Worm (Caenorhabditis elegans) whole organism, L3 larva: ENCODE data around the gene irk-2.

Experiments used
- ZK546.5 ChIP-seq: sonication (generic microtip); optimal IDR thresholded peaks from 2 replicates; lab custom pipeline; 2017; ENCODE audit warnings: missing biosample characterization, missing genetic modification characterization
- aly-2 ChIP-seq: fragments of 150-350 bp; optimal IDR thresholded peaks from 2 replicates; lab custom pipeline; 2014; ENCODE audit warnings: missing biosample characterization, missing genetic modification characterization
- ama-1 ChIP-seq: fragments of 150-350 bp; optimal IDR thresholded peaks from 2 replicates; lab custom pipeline; 2018
- ceh-28 ChIP-seq: fragments of 150-350 bp; optimal IDR thresholded peaks from 2 replicates; lab custom pipeline; 2014; ENCODE audit warnings: missing biosample characterization, missing genetic modification reagents, missing genetic modification characterization
- ceh-9 ChIP-seq: sonication (generic microtip); optimal IDR thresholded peaks from 2 replicates; lab custom pipeline; 2018; ENCODE audit warnings: missing biosample characterization, missing genetic modification characterization
- daf-12 ChIP-seq: fragments of 150-350 bp; optimal IDR thresholded peaks from 2 replicates; lab custom pipeline; 2014; ENCODE audit warnings: missing biosample characterization, missing genetic modification reagents, missing genetic modification characterization
- egl-27 ChIP-seq: sonication (generic microtip); optimal IDR thresholded peaks from 4 replicates; lab custom pipeline; 2017; ENCODE audit warnings: missing biosample characterization, missing genetic modification reagents, missing genetic modification characterization
- egl-5 ChIP-seq: fragments of 150-350 bp; optimal IDR thresholded peaks from 2 replicates; lab custom pipeline; 2017; ENCODE audit warnings: missing biosample characterization, missing genetic modification reagents, missing genetic modification characterization, inconsistent platforms
- elt-1 ChIP-seq: fragments of 150-350 bp; optimal IDR thresholded peaks from 2 replicates; lab custom pipeline; 2014; ENCODE audit warnings: missing biosample characterization, missing genetic modification characterization
- elt-2 ChIP-seq: sonication (generic microtip); optimal IDR thresholded peaks from 2 replicates; lab custom pipeline; 2016; ENCODE audit warnings: missing genetic modification reagents, mild to moderate bottlenecking, missing genetic modification characterization, missing compliant biosample characterization
- elt-3 ChIP-seq, 3 experiments: fragments of 150-350 bp in 1 of 3; sonication (generic microtip) in 2 of 3; optimal IDR thresholded peaks; 2 replicates in 2 of 3; 4 replicates in 1 of 3; lab custom pipeline; 2014 to 2017; ENCODE audit warnings: missing biosample characterization in 3 of 3, missing genetic modification characterization in 3 of 3
- eor-1 ChIP-seq, 2 experiments: fragments of 150-350 bp; optimal IDR thresholded peaks; 2 replicates each; lab custom pipeline; 2014 to 2018; ENCODE audit warnings: missing biosample characterization in 2 of 2, missing genetic modification characterization in 2 of 2
- fkh-2 ChIP-seq: fragments of 150-350 bp; optimal IDR thresholded peaks from 2 replicates; lab custom pipeline; 2014; ENCODE audit warnings: missing biosample characterization, missing genetic modification reagents, missing genetic modification characterization
- hmg-11 ChIP-seq: sonication (generic microtip); optimal IDR thresholded peaks from 2 replicates; lab custom pipeline; 2016; ENCODE audit warnings: missing genetic modification characterization, missing compliant biosample characterization
- jun-1 ChIP-seq: fragments of 150-350 bp; optimal IDR thresholded peaks from 2 replicates; lab custom pipeline; 2014; ENCODE audit warnings: missing biosample characterization, missing genetic modification reagents, missing genetic modification characterization
- lin-15B ChIP-seq: fragments of 150-350 bp; optimal IDR thresholded peaks from 2 replicates; lab custom pipeline; 2014; ENCODE audit warnings: missing biosample characterization, missing genetic modification characterization
- lin-39 ChIP-seq: fragments of 150-350 bp; optimal IDR thresholded peaks from 2 replicates; lab custom pipeline; 2018; ENCODE audit warnings: missing biosample characterization, missing genetic modification reagents, missing genetic modification characterization
- lsy-12 ChIP-seq: sonication (generic microtip); optimal IDR thresholded peaks from 2 replicates; lab custom pipeline; 2016; ENCODE audit warnings: mild to moderate bottlenecking, missing genetic modification characterization, missing compliant biosample characterization
- mdl-1 ChIP-seq: fragments of 150-350 bp; optimal IDR thresholded peaks from 2 replicates; lab custom pipeline; 2014; ENCODE audit warnings: missing biosample characterization, missing genetic modification characterization
- nfya-1 ChIP-seq: sonication (generic microtip); optimal IDR thresholded peaks from 2 replicates; lab custom pipeline; 2017; ENCODE audit warnings: missing genetic modification characterization, mild to moderate bottlenecking, missing compliant biosample characterization, antibody characterized with exemption, moderate library complexity; ENCODE audit not compliant: insufficient read depth
- nhr-11 ChIP-seq: fragments of 150-350 bp; optimal IDR thresholded peaks from 2 replicates; lab custom pipeline; 2014; ENCODE audit warnings: missing biosample characterization, missing genetic modification characterization
- nhr-12 ChIP-seq: fragments of 150-350 bp; optimal IDR thresholded peaks from 2 replicates; lab custom pipeline; 2014; ENCODE audit warnings: missing biosample characterization, missing genetic modification characterization
- nhr-23 ChIP-seq: fragments of 150-350 bp; optimal IDR thresholded peaks from 2 replicates; lab custom pipeline; 2014; ENCODE audit warnings: missing biosample characterization, missing genetic modification reagents, missing genetic modification characterization
- nhr-237 ChIP-seq: fragments of 150-350 bp; optimal IDR thresholded peaks from 2 replicates; lab custom pipeline; 2014; ENCODE audit warnings: missing biosample characterization, missing genetic modification characterization
- nhr-25 ChIP-seq: sonication (generic microtip); optimal IDR thresholded peaks from 2 replicates; lab custom pipeline; 2017; ENCODE audit warnings: missing biosample characterization, missing genetic modification characterization
- nhr-28 ChIP-seq: fragments of 150-350 bp; optimal IDR thresholded peaks from 2 replicates; lab custom pipeline; 2014; ENCODE audit warnings: missing biosample characterization, missing genetic modification characterization
- nhr-67 ChIP-seq: fragments of 150-350 bp; optimal IDR thresholded peaks from 2 replicates; lab custom pipeline; 2014; ENCODE audit warnings: missing biosample characterization, missing genetic modification characterization
- nhr-76 ChIP-seq: fragments of 150-350 bp; sonication (generic microtip); optimal IDR thresholded peaks from 5 replicates; lab custom pipeline; 2014; ENCODE audit warnings: missing biosample characterization, missing genetic modification characterization
- nhr-77 ChIP-seq: fragments of 150-350 bp; optimal IDR thresholded peaks from 2 replicates; lab custom pipeline; 2014; ENCODE audit warnings: missing biosample characterization, missing genetic modification characterization
- pha-4 ChIP-seq: fragments of 150-350 bp; optimal IDR thresholded peaks from 2 replicates; lab custom pipeline; 2014; ENCODE audit warnings: missing biosample characterization, missing genetic modification reagents, missing genetic modification characterization
- sea-2 ChIP-seq: fragments of 150-350 bp; sonication (generic microtip); optimal IDR thresholded peaks from 4 replicates; lab custom pipeline; 2014; ENCODE audit warnings: missing biosample characterization, missing genetic modification reagents, missing genetic modification characterization
- snpc-4 ChIP-seq: fragments of 150-350 bp; optimal IDR thresholded peaks from 2 replicates; lab custom pipeline; 2014; ENCODE audit warnings: missing biosample characterization, missing genetic modification characterization
- tbx-2 ChIP-seq: sonication (generic microtip); optimal IDR thresholded peaks from 2 replicates; lab custom pipeline; 2016; ENCODE audit warnings: mild to moderate bottlenecking, missing genetic modification characterization, missing compliant biosample characterization
- unc-39 ChIP-seq: sonication (generic microtip); optimal IDR thresholded peaks from 4 replicates; lab custom pipeline; 2017; ENCODE audit warnings: missing biosample characterization, missing genetic modification characterization
- unc-62 ChIP-seq: fragments of 150-350 bp; sonication (generic microtip); optimal IDR thresholded peaks from 4 replicates; lab custom pipeline; 2014; ENCODE audit warnings: missing biosample characterization, missing genetic modification reagents, missing genetic modification characterization
- zag-1 ChIP-seq: fragments of 150-350 bp; optimal IDR thresholded peaks from 2 replicates; lab custom pipeline; 2014; ENCODE audit warnings: missing biosample characterization, missing genetic modification characterization
- ztf-11 ChIP-seq: fragments of 150-350 bp; optimal IDR thresholded peaks from 2 replicates; lab custom pipeline; 2014; ENCODE audit warnings: missing biosample characterization, missing genetic modification characterization
- ztf-4 ChIP-seq: fragments of 150-350 bp; optimal IDR thresholded peaks from 2 replicates; lab custom pipeline; 2014; ENCODE audit warnings: missing biosample characterization, missing genetic modification characterization

Gene irk-2

DNA sequence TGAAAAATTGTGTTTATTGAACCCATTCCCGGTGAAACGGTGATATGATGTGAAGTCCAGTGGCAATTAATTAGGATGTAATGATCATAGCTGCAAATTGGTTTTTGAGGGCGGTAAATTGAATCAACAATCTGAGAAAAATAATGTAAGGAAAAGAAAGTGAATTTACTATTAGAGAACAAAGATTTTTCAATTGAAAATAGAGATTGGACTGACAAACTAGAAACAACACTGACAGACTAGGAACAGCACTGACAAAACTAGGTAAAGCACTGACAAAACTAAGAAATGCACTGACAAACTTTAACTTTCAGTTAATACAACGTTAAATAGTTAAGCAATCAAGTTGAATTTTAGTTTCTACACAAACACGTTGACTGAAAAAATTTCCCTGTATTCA is 11.6 kb upstream of the irk-2 start, which contains the start of gene sli-1:
TSS of gene sli-1 (minus strand) at position 101 of the 400 bp plus-strand sequence.
- TF ChIP-seq aly-2 (tag; lab: Kevin White, UChicago) (no peak), nhr-28 (no peak), nhr-77 (tag; lab: Kevin White, UChicago) (no peak), nhr-12 (tag; lab: Kevin White, UChicago) (no peak), ceh-9 (tag; lab: Kevin White, UChicago) (no peak), snpc-4 (tag; lab: Kevin White, UChicago) (no peak), lin-15B (tag; lab: Kevin White, UChicago) (no peak)

DNA sequence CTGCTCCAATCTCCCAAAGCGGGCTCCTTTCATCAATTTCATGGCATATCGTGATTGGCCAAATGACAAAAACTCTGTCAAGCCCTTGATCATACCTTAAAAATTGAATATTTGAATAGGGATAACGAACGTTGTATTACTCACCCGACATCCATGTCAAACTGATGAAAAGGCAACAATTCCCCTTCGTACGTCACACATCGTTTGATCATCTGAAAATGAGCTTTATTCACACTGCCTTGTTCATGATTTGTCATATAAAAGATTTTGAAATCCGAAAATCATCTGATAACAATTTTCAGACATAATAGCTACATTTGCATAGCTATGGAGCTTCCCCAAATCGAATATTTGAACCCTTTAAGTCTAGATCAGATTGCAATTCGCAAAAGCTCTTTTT is 7.8 kb downstream of the irk-2 start, which contains the start of gene M02A10.1:
TSS of gene M02A10.1 (plus strand) at position 301 of the 400 bp plus-strand sequence.
- TF ChIP-seq egl-5 (tag; lab: Kevin White, UChicago) (no peak), eor-1 (tag; optimal IDR thresholded peaks at IDR 0.05; lab: Kevin White, UChicago) (no peak), unc-39 (tag; lab: Kevin White, UChicago) (no peak), fkh-2 (no peak), nhr-12 (tag; lab: Kevin White, UChicago) (no peak), ZK546.5 (tag; lab: Kevin White, UChicago) (no peak), mdl-1 (no peak), ztf-4 (tag; lab: Kevin White, UChicago) (no peak), nhr-237 (no peak), nfya-1 (no peak), daf-12 (no peak), pha-4 (tag; lab: Kevin White, UChicago) (no peak), nhr-76 (tag; lab: Kevin White, UChicago) (no peak), hmg-11 (tag; lab: Kevin White, UChicago) (no peak), elt-2 (tag; lab: Kevin White, UChicago) (no peak), zag-1 (tag; lab: Kevin White, UChicago) (no peak), lin-39 (tag; lab: Kevin White, UChicago) (no peak), ceh-9 (tag; lab: Kevin White, UChicago) (no peak), nhr-11 (tag; lab: Kevin White, UChicago) (no peak)

DNA sequence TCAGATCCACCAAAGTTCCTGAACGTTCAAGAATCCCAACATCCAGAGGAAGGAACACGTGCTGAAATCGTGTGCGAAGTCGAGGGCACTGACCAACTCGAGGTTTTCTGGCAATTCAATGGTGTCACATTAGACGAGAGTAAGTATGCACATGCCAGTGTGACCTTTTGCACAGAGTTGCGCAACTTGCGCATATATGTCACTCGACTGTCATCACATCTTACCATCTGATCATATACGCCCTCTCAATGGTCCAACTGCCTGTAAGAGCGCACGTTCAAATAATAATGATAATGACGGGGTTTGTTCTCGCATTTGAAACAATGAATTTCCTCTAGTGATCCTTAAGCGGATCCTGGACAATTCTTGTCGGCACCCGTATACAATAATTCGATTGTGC is 18.0 kb downstream of the irk-2 start:
- no peak for TF ChIP-seq lin-15B (tag; lab: Kevin White, UChicago)
- TF ChIP-seq ceh-9 (tag; lab: Kevin White, UChicago) = no peak
- no peak for TF ChIP-seq nhr-67 (tag; lab: Kevin White, UChicago)
- TF ChIP-seq sea-2 (GFP tag; lab: Kevin White, UChicago) = no peak
- TF ChIP-seq ceh-28 (tag; lab: Kevin White, UChicago) = no peak
- TF ChIP-seq egl-27 = no peak
- no peak for TF ChIP-seq nhr-237
- no peak for TF ChIP-seq daf-12
- TF ChIP-seq nhr-23 (tag; lab: Kevin White, UChicago) = no peak
- no peak for TF ChIP-seq ztf-11 (tag; lab: Kevin White, UChicago)
- TF ChIP-seq nhr-12 (tag; lab: Kevin White, UChicago) = no peak
- TF ChIP-seq elt-1 (tag; lab: Kevin White, UChicago) = no peak
- no peak for TF ChIP-seq elt-3 (tag; optimal IDR thresholded peaks at IDR 0.05; lab: Kevin White, UChicago)
- no peak for TF ChIP-seq nhr-28
- no peak for TF ChIP-seq unc-62
- TF ChIP-seq egl-5 (tag; lab: Kevin White, UChicago) = no peak
- TF ChIP-seq ama-1 (lab: Kevin White, UChicago) = no peak
- TF ChIP-seq mdl-1 = no peak
- no peak for TF ChIP-seq jun-1

DNA sequence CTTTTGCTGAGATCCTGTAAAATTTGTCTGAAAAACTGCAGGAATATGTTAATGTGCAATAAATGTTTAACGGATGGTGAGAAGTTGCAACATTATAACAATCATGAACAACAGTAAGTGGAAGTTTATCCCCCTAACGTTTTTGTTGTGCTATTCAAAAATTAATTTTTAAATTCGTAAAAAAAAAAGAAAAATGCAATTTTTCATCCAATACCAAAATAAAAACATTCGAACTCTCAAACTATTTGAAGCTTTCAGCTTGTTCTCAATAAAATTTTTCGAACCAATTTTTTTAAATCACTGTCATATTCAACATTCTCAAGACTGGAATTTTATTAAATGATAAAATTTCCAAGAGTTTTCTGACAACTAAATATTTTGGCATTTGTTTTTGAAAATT is 22.7 kb downstream of the irk-2 start, which contains the start of gene ncam-1:
TSS of gene ncam-1 (plus strand) at position 301 of the 400 bp plus-strand sequence.
- no peak for TF ChIP-seq nhr-77 (tag; lab: Kevin White, UChicago)
- TF ChIP-seq nhr-23 (tag; lab: Kevin White, UChicago) = no peak
- TF ChIP-seq pha-4 (tag; lab: Kevin White, UChicago) = no peak
- TF ChIP-seq ztf-4 (tag; lab: Kevin White, UChicago) = no peak
- TF ChIP-seq lsy-12 (tag; lab: Kevin White, UChicago) = no peak
- no peak for TF ChIP-seq egl-5 (tag; lab: Kevin White, UChicago)
- no peak for TF ChIP-seq nhr-25 (tag; lab: Kevin White, UChicago)
- no peak for TF ChIP-seq ceh-9 (tag; lab: Kevin White, UChicago)
- no peak for TF ChIP-seq ztf-11 (tag; lab: Kevin White, UChicago)
- TF ChIP-seq nfya-1 = no peak
- no peak for TF ChIP-seq lin-15B (tag; lab: Kevin White, UChicago)
- TF ChIP-seq tbx-2 (tag; lab: Kevin White, UChicago) = no peak
